Worm (Caenorhabditis elegans) whole organism, late embryonic: Measurements from ENCODE around the gene oac-40.

Experiments
- K02D7.2 ChIP-seq: sonication (generic microtip); optimal IDR thresholded peaks from 2 replicates; lab custom pipeline; 2017; ENCODE audit warnings: mild to moderate bottlenecking, missing genetic modification characterization, missing compliant biosample characterization
- T23F11.4 ChIP-seq: fragments of 200-800 bp; sonication (Bioruptor generic); optimal IDR thresholded peaks from 2 replicates; lab custom pipeline; 2018; ENCODE audit warnings: mild to moderate bottlenecking, missing genetic modification characterization, missing compliant biosample characterization
- Y22D7AL.16 ChIP-seq: sonication (generic microtip); optimal IDR thresholded peaks from 2 replicates; lab custom pipeline; 2016; ENCODE audit warnings: missing genetic modification characterization, missing compliant biosample characterization
- ama-1 ChIP-seq: fragments of 150-350 bp; optimal IDR thresholded peaks from 2 replicates; lab custom pipeline; 2014
- ceh-19 ChIP-seq: fragments of 200-800 bp; sonication (Bioruptor generic); optimal IDR thresholded peaks from 2 replicates; lab custom pipeline; 2018; ENCODE audit warnings: mild to moderate bottlenecking, missing genetic modification characterization, missing compliant biosample characterization
- ceh-24 ChIP-seq: sonication (generic microtip); optimal IDR thresholded peaks from 2 replicates; lab custom pipeline; 2016; ENCODE audit warnings: mild to moderate bottlenecking, missing genetic modification characterization, missing compliant biosample characterization
- ceh-30 ChIP-seq: fragments of 150-350 bp; optimal IDR thresholded peaks from 2 replicates; lab custom pipeline; 2014; ENCODE audit warnings: missing biosample characterization, missing genetic modification characterization
- ceh-31 ChIP-seq: sonication (generic microtip); optimal IDR thresholded peaks from 2 replicates; lab custom pipeline; 2016; ENCODE audit warnings: missing genetic modification characterization, missing compliant biosample characterization
- ceh-34 ChIP-seq: sonication (generic microtip); optimal IDR thresholded peaks from 2 replicates; lab custom pipeline; 2016; ENCODE audit warnings: mild to moderate bottlenecking, missing genetic modification characterization, missing compliant biosample characterization
- ceh-48 ChIP-seq: sonication (generic microtip); optimal IDR thresholded peaks from 2 replicates; lab custom pipeline; 2016; ENCODE audit warnings: missing genetic modification characterization, inconsistent platforms, missing compliant biosample characterization
- eyg-1 ChIP-seq: sonication (generic microtip); optimal IDR thresholded peaks from 2 replicates; lab custom pipeline; 2016; ENCODE audit warnings: missing genotype, missing genetic modification characterization, missing compliant biosample characterization
- fax-1 ChIP-seq: sonication (generic microtip); optimal IDR thresholded peaks from 2 replicates; lab custom pipeline; 2016; ENCODE audit warnings: missing genotype, missing genetic modification characterization, missing compliant biosample characterization
- fkh-6 ChIP-seq: sonication (generic microtip); optimal IDR thresholded peaks from 2 replicates; lab custom pipeline; 2016; ENCODE audit warnings: missing genetic modification characterization, missing compliant biosample characterization
- gmeb-2 ChIP-seq: sonication (generic microtip); optimal IDR thresholded peaks from 2 replicates; lab custom pipeline; 2016; ENCODE audit warnings: missing genetic modification characterization, inconsistent platforms, missing compliant biosample characterization
- hlh-13 ChIP-seq: fragments of 200-800 bp; sonication (Bioruptor generic); optimal IDR thresholded peaks from 2 replicates; lab custom pipeline; 2018; ENCODE audit warnings: mild to moderate bottlenecking, missing genetic modification characterization, missing compliant biosample characterization
- hlh-15 ChIP-seq: sonication (generic microtip); optimal IDR thresholded peaks from 2 replicates; lab custom pipeline; 2016; ENCODE audit warnings: missing genetic modification characterization, missing compliant biosample characterization
- hlh-30 ChIP-seq: sonication (generic microtip); optimal IDR thresholded peaks from 2 replicates; lab custom pipeline; 2017; ENCODE audit warnings: antibody characterized with exemption, missing genetic modification characterization, missing compliant biosample characterization; ENCODE audit not compliant: insufficient read depth
- hlh-6 ChIP-seq: sonication (generic microtip); optimal IDR thresholded peaks from 2 replicates; lab custom pipeline; 2016; ENCODE audit warnings: missing genotype, missing genetic modification characterization, missing compliant biosample characterization
- hlh-8 ChIP-seq: sonication (generic microtip); optimal IDR thresholded peaks from 2 replicates; lab custom pipeline; 2016; ENCODE audit warnings: missing genotype, missing genetic modification characterization, missing compliant biosample characterization
- lim-6 ChIP-seq: sonication (generic microtip); optimal IDR thresholded peaks from 2 replicates; lab custom pipeline; 2016; ENCODE audit warnings: missing genetic modification characterization, missing compliant biosample characterization
- madf-2 ChIP-seq: sonication (generic microtip); optimal IDR thresholded peaks from 2 replicates; lab custom pipeline; 2017; ENCODE audit warnings: missing genetic modification characterization, missing compliant biosample characterization
- nhr-11 ChIP-seq: fragments of 150-350 bp; optimal IDR thresholded peaks from 2 replicates; lab custom pipeline; 2014; ENCODE audit warnings: missing biosample characterization, missing genetic modification characterization
- npax-4 ChIP-seq: sonication (generic microtip); optimal IDR thresholded peaks from 2 replicates; lab custom pipeline; 2016; ENCODE audit warnings: missing genetic modification characterization, missing compliant biosample characterization
- odd-2 ChIP-seq: sonication (generic microtip); optimal IDR thresholded peaks from 2 replicates; lab custom pipeline; 2017; ENCODE audit warnings: antibody characterized with exemption, mild to moderate bottlenecking, missing genetic modification characterization, missing compliant biosample characterization
- pag-3 ChIP-seq: sonication (generic microtip); optimal IDR thresholded peaks from 2 replicates; lab custom pipeline; 2016; ENCODE audit warnings: missing compliant biosample characterization, missing genetic modification characterization, borderline replicate concordance
- pat-9 ChIP-seq: fragments of 200-800 bp; sonication (Bioruptor generic); optimal IDR thresholded peaks from 2 replicates; lab custom pipeline; 2018; ENCODE audit warnings: mild to moderate bottlenecking, missing genetic modification characterization, moderate library complexity, missing compliant biosample characterization
- pax-1 ChIP-seq: fragments of 150-350 bp; optimal IDR thresholded peaks from 2 replicates; lab custom pipeline; 2014; ENCODE audit warnings: missing biosample characterization, missing genetic modification characterization
- pqm-1 ChIP-seq: sonication (generic microtip); optimal IDR thresholded peaks from 2 replicates; lab custom pipeline; 2016; ENCODE audit warnings: missing genetic modification characterization, missing compliant biosample characterization
- pros-1 ChIP-seq: fragments of 150-350 bp; optimal IDR thresholded peaks from 2 replicates; lab custom pipeline; 2014; ENCODE audit warnings: missing biosample characterization, missing genetic modification reagents, missing genetic modification characterization
- sdc-2 ChIP-seq: sonication (generic microtip); optimal IDR thresholded peaks from 2 replicates; lab custom pipeline; 2016; ENCODE audit warnings: missing genotype, missing genetic modification characterization, missing compliant biosample characterization
- sox-2 ChIP-seq: fragments of 200-800 bp; sonication (Bioruptor generic); IDR thresholded peaks from 2 replicates; pipeline ENCODE4 v1.3.6; 2022; ENCODE audit warnings: missing genetic modification reagents, missing genetic modification characterization, missing compliant biosample characterization
- sox-4 ChIP-seq: sonication (generic microtip); optimal IDR thresholded peaks from 2 replicates; lab custom pipeline; 2017; ENCODE audit warnings: mild to moderate bottlenecking, missing genetic modification characterization, inconsistent platforms, missing compliant biosample characterization
- syd-9 ChIP-seq: sonication (generic microtip); optimal IDR thresholded peaks from 2 replicates; lab custom pipeline; 2016; ENCODE audit warnings: mild to moderate bottlenecking, missing genetic modification characterization, moderate library complexity, missing compliant biosample characterization
- tbx-2 ChIP-seq: sonication (generic microtip); optimal IDR thresholded peaks from 2 replicates; lab custom pipeline; 2016; ENCODE audit warnings: missing genetic modification characterization, missing compliant biosample characterization
- ttx-3 ChIP-seq: sonication (generic microtip); optimal IDR thresholded peaks from 2 replicates; lab custom pipeline; 2016; ENCODE audit warnings: missing genetic modification reagents, missing genetic modification characterization, missing compliant biosample characterization
- ztf-16 ChIP-seq: sonication (generic microtip); optimal IDR thresholded peaks from 2 replicates; lab custom pipeline; 2017; ENCODE audit warnings: missing genetic modification characterization, missing compliant biosample characterization

Gene oac-40

DNA sequence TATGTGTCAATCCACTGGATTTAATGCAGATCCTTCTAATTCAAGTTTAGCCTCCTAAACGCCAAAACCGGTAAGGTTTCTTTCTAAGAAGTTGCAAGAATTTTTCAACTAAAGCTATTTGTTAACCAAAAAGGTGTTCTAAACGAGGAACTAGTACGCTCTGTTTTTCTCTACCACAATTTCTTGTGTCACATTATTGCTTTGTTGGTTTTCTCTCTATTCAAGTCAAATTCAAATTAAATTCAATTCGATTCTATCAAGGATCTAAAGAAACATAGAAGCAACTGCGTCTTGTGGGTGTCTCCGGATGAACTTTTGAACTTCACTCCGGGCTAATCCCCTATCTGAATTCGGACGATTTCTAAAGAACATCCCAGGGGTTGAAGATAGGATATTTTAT lies at the start of gene oac-40:
oac-40 (plus strand) TSS at position 301 of the 400 bp plus-strand sequence.
- no peak for TF ChIP-seq pax-1 (tag; lab: Kevin White, UChicago)

DNA sequence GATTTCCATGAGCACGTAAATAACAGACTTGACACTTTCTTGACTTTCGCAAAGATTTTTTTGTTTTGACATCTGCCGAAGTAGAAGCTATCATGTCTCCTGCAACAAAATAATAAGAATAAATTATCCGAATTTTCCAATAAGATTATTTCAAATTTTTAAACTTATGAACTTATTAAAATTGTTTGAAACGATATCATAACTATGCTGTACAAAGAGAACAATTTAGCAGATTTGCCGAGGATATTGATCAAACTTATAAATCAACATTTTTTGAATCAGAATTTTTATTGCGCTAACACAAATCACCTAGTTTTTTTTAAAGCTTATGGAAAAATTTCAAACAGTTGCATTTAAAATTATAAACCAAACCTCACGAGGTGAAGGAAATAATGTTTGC lies 44.3 kb upstream of the oac-40 start, which contains the start of gene nhr-195:
nhr-195 (minus strand) TSS at position 101 of the 400 bp plus-strand sequence.
- TF ChIP-seq gmeb-2 (tag; lab: Kevin White, UChicago) (no peak), hlh-15 (tag; lab: Kevin White, UChicago) (no peak), Y22D7AL.16 (no peak), ceh-30 (tag; lab: Kevin White, UChicago) (no peak), ztf-16 (no peak), hlh-6 (tag; lab: Kevin White, UChicago) (no peak), pag-3 (tag; lab: Kevin White, UChicago) (no peak), hlh-13 (GFP tag; lab: Kevin White, UChicago) (no peak), T23F11.4 (GFP tag; lab: Kevin White, UChicago) (no peak), pat-9 (tag; lab: Kevin White, UChicago) (no peak), eyg-1 (tag; lab: Kevin White, UChicago) (no peak), hlh-8 (no peak), sdc-2 (tag; lab: Kevin White, UChicago) (no peak), fax-1 (tag; lab: Kevin White, UChicago) (no peak), sox-4 (tag; lab: Kevin White, UChicago) (no peak)

DNA sequence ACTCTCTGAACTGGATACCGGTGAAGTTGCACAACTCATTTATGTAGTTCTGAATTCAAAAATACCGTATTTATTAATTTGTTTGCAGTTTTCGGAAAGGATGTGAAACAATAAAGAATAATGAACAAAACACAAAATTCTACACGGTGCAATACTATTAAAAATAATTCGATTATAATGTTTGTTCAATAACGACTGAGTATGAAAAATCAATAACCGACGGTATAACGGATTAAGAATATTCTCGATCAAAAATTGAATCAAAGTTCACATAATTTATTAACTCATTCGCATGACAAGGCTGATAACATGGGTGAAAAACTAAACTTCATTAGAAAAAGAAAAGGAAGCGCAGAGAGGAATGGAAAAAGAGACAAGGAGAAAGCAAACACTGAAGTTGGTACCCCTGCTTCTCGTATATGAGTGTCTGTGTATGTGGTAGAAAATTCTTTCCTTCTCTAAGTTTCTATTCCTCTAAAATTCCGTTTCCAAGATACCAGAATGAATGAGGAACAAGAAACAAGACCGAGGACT lies 41.6 kb upstream of the oac-40 start, which contains the start of gene nhr-143:
nhr-143 (minus strand) TSS at position 51 of the 534 bp plus-strand sequence.
- TF ChIP-seq ceh-24 (tag; lab: Kevin White, UChicago) (no peak), pros-1 (no peak), K02D7.2 (tag; lab: Kevin White, UChicago) (no peak), syd-9 (tag; lab: Kevin White, UChicago) (no peak), madf-2 (tag; lab: Kevin White, UChicago) (no peak), pqm-1 (tag; lab: Kevin White, UChicago) (no peak), hlh-30 (tag; lab: Kevin White, UChicago) (no peak), ceh-19 (GFP tag; lab: Kevin White, UChicago) (no peak), fkh-6 (tag; lab: Kevin White, UChicago) (no peak), odd-2 (tag; lab: Kevin White, UChicago) (no peak), ttx-3 (no peak), eyg-1 (tag; lab: Kevin White, UChicago) (no peak)

DNA sequence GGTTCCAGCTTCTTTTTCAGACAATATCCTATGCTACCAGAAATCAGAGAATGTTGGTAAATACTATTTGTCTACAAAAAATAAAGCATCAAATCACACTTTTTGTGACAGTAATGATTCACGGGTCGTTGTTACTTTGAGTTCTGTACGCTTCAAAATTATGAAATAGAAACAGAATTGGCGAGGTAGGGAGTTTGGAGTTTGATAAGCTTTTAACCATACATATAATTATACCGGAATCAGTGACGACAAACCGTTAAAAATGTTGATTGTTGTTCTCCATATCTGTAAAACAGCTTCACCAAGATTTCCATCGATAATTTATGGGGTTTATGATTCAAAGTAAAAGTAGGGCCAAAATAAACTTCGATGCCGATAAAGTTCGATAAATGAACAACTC lies 38.7 kb upstream of the oac-40 start:
- TF ChIP-seq sox-2 (GFP tag; lab: Robert Waterston, UW) (no peak), odd-2 (tag; lab: Kevin White, UChicago) (no peak), ceh-48 (tag; lab: Kevin White, UChicago) (no peak), syd-9 (tag; lab: Kevin White, UChicago) (no peak), npax-4 (tag; lab: Kevin White, UChicago) (no peak), pag-3 (tag; lab: Kevin White, UChicago) (no peak), hlh-8 (no peak), T23F11.4 (GFP tag; lab: Kevin White, UChicago) (no peak), ceh-34 (tag; lab: Kevin White, UChicago) (no peak), ztf-16 (no peak), nhr-11 (no peak), lim-6 (tag; lab: Kevin White, UChicago) (no peak), gmeb-2 (tag; lab: Kevin White, UChicago) (no peak), ceh-31 (tag; lab: Kevin White, UChicago) (no peak), tbx-2 (tag; lab: Kevin White, UChicago) (no peak), ceh-30 (tag; lab: Kevin White, UChicago) (no peak), ama-1 (lab: Kevin White, UChicago) (no peak)
